Worm (Caenorhabditis elegans) whole organism, L4 larva: ENCODE results near the gene dod-20.

Experiments
- D1046.2 ChIP-seq: fragments of 200-800 bp; sonication (Bioruptor generic); IDR thresholded peaks from 2 replicates; pipeline ENCODE4 v1.3.6; 2022; ENCODE audit warnings: missing genetic modification characterization, missing compliant biosample characterization
- F37D6.2 ChIP-seq: sonication (generic microtip); optimal IDR thresholded peaks from 2 replicates; lab custom pipeline; 2016; ENCODE audit warnings: mild to moderate bottlenecking, missing genetic modification characterization, missing compliant biosample characterization
- R02D3.7 ChIP-seq: fragments of 150-350 bp; sonication (generic microtip); optimal IDR thresholded peaks from 3 replicates; lab custom pipeline; 2014; ENCODE audit warnings: missing biosample characterization, missing genetic modification characterization
- ZK337.2 ChIP-seq: fragments of 200-800 bp; sonication (Bioruptor generic); IDR thresholded peaks from 2 replicates; pipeline ENCODE4 v1.3.6; 2022; ENCODE audit warnings: missing genetic modification reagents, missing genetic modification characterization, missing compliant biosample characterization
- ceh-28 ChIP-seq: fragments of 150-350 bp; optimal IDR thresholded peaks from 2 replicates; lab custom pipeline; 2014; ENCODE audit warnings: missing biosample characterization, missing genetic modification reagents, missing genetic modification characterization
- ceh-82 ChIP-seq: sonication (generic microtip); optimal IDR thresholded peaks from 2 replicates; lab custom pipeline; 2017; ENCODE audit warnings: missing biosample characterization, missing genetic modification characterization
- ces-1 ChIP-seq: fragments of 150-350 bp; sonication (generic microtip); optimal IDR thresholded peaks from 4 replicates; lab custom pipeline; 2014; ENCODE audit warnings: missing biosample characterization, missing genetic modification reagents, missing genetic modification characterization
- daf-19 ChIP-seq: fragments of 200-800 bp; sonication (Bioruptor generic); conservative IDR thresholded peaks from 2 replicates; pipeline ENCODE4 v1.3.6; 2022; ENCODE audit warnings: missing genetic modification characterization, missing compliant biosample characterization
- dmd-6 ChIP-seq: fragments of 200-800 bp; sonication (Bioruptor generic); IDR thresholded peaks from 2 replicates; pipeline ENCODE4 v1.3.6; 2022; ENCODE audit warnings: missing genetic modification reagents, missing genetic modification characterization, missing compliant biosample characterization
- dve-1 ChIP-seq: sonication (generic microtip); optimal IDR thresholded peaks from 2 replicates; lab custom pipeline; 2017; ENCODE audit warnings: antibody characterized with exemption, mild to moderate bottlenecking, missing genetic modification characterization, missing compliant biosample characterization; ENCODE audit not compliant: insufficient read depth
- fkh-10 ChIP-seq: fragments of 150-350 bp; optimal IDR thresholded peaks from 2 replicates; lab custom pipeline; 2014; ENCODE audit warnings: missing biosample characterization, missing genetic modification reagents, missing genetic modification characterization
- hif-1 ChIP-seq, 2 experiments: sonication (generic microtip); optimal IDR thresholded peaks; 2 replicates each; lab custom pipeline; 2016 to 2017; ENCODE audit warnings: missing compliant biosample characterization in 2 of 2, missing genetic modification characterization in 2 of 2, missing genetic modification reagents in 2 of 2, missing genotype in 2 of 2, mild to moderate bottlenecking in 1 of 2
- hlh-11 ChIP-seq: fragments of 200-800 bp; sonication (Bioruptor generic); optimal IDR thresholded peaks from 2 replicates; lab custom pipeline; 2018; ENCODE audit warnings: mild to moderate bottlenecking, missing genetic modification characterization, missing compliant biosample characterization
- hlh-30 ChIP-seq: sonication (generic microtip); optimal IDR thresholded peaks from 2 replicates; lab custom pipeline; 2017; ENCODE audit warnings: antibody characterized with exemption, mild to moderate bottlenecking, missing genetic modification characterization, missing compliant biosample characterization; ENCODE audit not compliant: insufficient read depth
- lir-3 ChIP-seq: sonication (generic microtip); optimal IDR thresholded peaks from 2 replicates; lab custom pipeline; 2016; ENCODE audit warnings: mild to moderate bottlenecking, missing genetic modification characterization, missing compliant biosample characterization
- mes-2 ChIP-seq: sonication (generic microtip); optimal IDR thresholded peaks from 2 replicates; lab custom pipeline; 2016; ENCODE audit warnings: missing genotype, mild to moderate bottlenecking, missing genetic modification characterization, missing compliant biosample characterization; ENCODE audit not compliant: poor library complexity, severe bottlenecking
- mxl-2 ChIP-seq: fragments of 200-800 bp; sonication (Bioruptor generic); conservative IDR thresholded peaks from 2 replicates; pipeline ENCODE4 v1.3.6; 2022; ENCODE audit warnings: missing genetic modification reagents, missing genetic modification characterization, missing compliant biosample characterization
- nhr-10 ChIP-seq: fragments of 150-350 bp; optimal IDR thresholded peaks from 2 replicates; lab custom pipeline; 2014; ENCODE audit warnings: missing biosample characterization, missing genetic modification characterization
- nhr-102 ChIP-seq: sonication (generic microtip); optimal IDR thresholded peaks from 2 replicates; lab custom pipeline; 2016; ENCODE audit warnings: mild to moderate bottlenecking, missing genetic modification characterization, moderate library complexity, missing compliant biosample characterization
- nhr-11 ChIP-seq: fragments of 150-350 bp; optimal IDR thresholded peaks from 2 replicates; lab custom pipeline; 2014; ENCODE audit warnings: missing biosample characterization, missing genetic modification characterization
- nhr-237 ChIP-seq: sonication (generic microtip); optimal IDR thresholded peaks from 2 replicates; lab custom pipeline; 2017; ENCODE audit warnings: missing biosample characterization, missing genetic modification characterization
- nhr-25 ChIP-seq: sonication (generic microtip); optimal IDR thresholded peaks from 2 replicates; lab custom pipeline; 2017; ENCODE audit warnings: missing genetic modification characterization, mild to moderate bottlenecking, missing compliant biosample characterization, antibody characterized with exemption, moderate library complexity, borderline replicate concordance; ENCODE audit not compliant: insufficient read depth
- nhr-6 ChIP-seq: fragments of 150-350 bp; optimal IDR thresholded peaks from 2 replicates; lab custom pipeline; 2014; ENCODE audit warnings: missing biosample characterization, missing genetic modification characterization
- nhr-76 ChIP-seq: fragments of 150-350 bp; optimal IDR thresholded peaks from 2 replicates; lab custom pipeline; 2014; ENCODE audit warnings: missing biosample characterization, missing genetic modification characterization
- php-3 ChIP-seq: fragments of 200-800 bp; sonication (Bioruptor generic); IDR thresholded peaks from 2 replicates; pipeline ENCODE4 v1.3.6; 2022; ENCODE audit warnings: missing genetic modification reagents, missing genetic modification characterization, missing compliant biosample characterization
- unc-130 ChIP-seq: sonication (generic microtip); optimal IDR thresholded peaks from 2 replicates; lab custom pipeline; 2016; ENCODE audit warnings: missing genetic modification reagents, missing genetic modification characterization, missing compliant biosample characterization
- unc-39 ChIP-seq: sonication (generic microtip); optimal IDR thresholded peaks from 2 replicates; lab custom pipeline; 2017; ENCODE audit warnings: missing biosample characterization, missing genetic modification characterization
- unc-62 ChIP-seq, 3 experiments: fragments of 150-350 bp in 1 of 3; sonication (generic microtip); optimal IDR thresholded peaks in 2 of 3; peaks in 1 of 3; 1 replicate in 1 of 3; 2 replicates in 2 of 3; lab custom pipeline; 2014 to 2017; ENCODE audit warnings: missing biosample characterization in 3 of 3, missing genetic modification characterization in 3 of 3, missing genetic modification reagents in 3 of 3, missing genotype in 1 of 3
- vab-7 ChIP-seq: fragments of 200-800 bp; sonication (Bioruptor generic); IDR thresholded peaks from 2 replicates; pipeline ENCODE4 v1.3.6; 2022; ENCODE audit warnings: missing genetic modification reagents, missing genetic modification characterization, missing compliant biosample characterization
- zip-11 ChIP-seq: fragments of 200-800 bp; sonication (Bioruptor generic); IDR thresholded peaks from 2 replicates; pipeline ENCODE4 v1.3.6; 2022; ENCODE audit warnings: missing genetic modification characterization, missing compliant biosample characterization
- zip-2 ChIP-seq: fragments of 150-350 bp; optimal IDR thresholded peaks from 2 replicates; lab custom pipeline; 2014; ENCODE audit warnings: missing biosample characterization, missing genetic modification characterization

dod-20 gene

DNA sequence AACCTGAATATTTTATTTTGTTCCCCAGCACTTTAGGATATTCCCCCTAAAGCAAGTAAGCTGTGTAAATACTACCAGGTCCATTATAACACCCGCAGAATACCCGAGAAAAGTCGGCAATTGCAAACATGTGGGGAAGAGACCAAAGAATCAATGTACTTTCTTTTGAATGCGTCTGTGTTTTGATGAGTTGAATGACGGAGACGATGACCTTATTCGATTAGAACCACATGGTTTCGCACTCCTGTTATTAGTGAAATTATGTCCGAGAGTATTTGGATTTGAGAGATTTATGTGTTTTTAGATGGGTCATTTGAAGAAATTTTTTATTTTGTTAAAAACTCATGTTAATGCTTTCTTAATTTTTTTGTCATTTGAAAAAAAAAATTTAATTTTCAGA lies 43.1 kb downstream of the dod-20 start (continued):
- no peak for TF ChIP-seq zip-2 (tag; lab: Kevin White, UChicago)
- no peak for TF ChIP-seq nhr-237 (tag; lab: Kevin White, UChicago)
- no peak for TF ChIP-seq unc-39
- TF ChIP-seq hlh-11 (tag; lab: Kevin White, UChicago) = no peak
- no peak for TF ChIP-seq R02D3.7 (tag; lab: Kevin White, UChicago)
- no peak for TF ChIP-seq vab-7 (GFP tag; lab: Robert Waterston, UW)
- TF ChIP-seq nhr-76 = no peak
- no peak for TF ChIP-seq ceh-82 (tag; lab: Kevin White, UChicago)
- no peak for TF ChIP-seq ceh-28 (tag; lab: Kevin White, UChicago)
- no peak for TF ChIP-seq mxl-2 (GFP tag; lab: Robert Waterston, UW)

DNA sequence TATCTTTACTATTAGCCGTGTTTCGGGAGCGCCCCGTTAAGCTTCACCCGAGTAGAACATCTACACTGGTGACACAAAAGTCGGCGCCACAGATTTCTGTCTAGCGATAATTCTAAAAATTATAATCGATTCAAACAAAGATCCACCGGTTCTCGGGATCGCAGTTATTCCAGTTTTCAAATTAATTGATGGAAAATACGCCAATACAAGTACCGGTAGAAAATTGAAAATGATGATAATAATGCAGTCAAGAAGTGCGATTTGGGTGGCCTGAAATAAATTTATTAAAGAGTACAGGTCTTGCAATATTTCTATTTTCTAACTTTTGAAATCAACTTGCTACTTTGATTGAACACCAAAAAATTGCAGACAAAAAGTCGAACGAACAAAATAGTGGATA lies 45.3 kb downstream of the dod-20 start:
- TF ChIP-seq nhr-25 (tag; lab: Kevin White, UChicago) = no peak
- peak; percentile 4 for TF ChIP-seq dve-1 (tag; lab: Kevin White, UChicago)
- TF ChIP-seq unc-62 (GFP tag; optimal IDR thresholded peaks at IDR 0.05 in 1 of 2; lab: Kevin White, UChicago) = peak in 1 of 2 experiments; percentile 73
- no peak for TF ChIP-seq unc-62 (tag; optimal IDR thresholded peaks at IDR 0.05; lab: Kevin White, UChicago)

DNA sequence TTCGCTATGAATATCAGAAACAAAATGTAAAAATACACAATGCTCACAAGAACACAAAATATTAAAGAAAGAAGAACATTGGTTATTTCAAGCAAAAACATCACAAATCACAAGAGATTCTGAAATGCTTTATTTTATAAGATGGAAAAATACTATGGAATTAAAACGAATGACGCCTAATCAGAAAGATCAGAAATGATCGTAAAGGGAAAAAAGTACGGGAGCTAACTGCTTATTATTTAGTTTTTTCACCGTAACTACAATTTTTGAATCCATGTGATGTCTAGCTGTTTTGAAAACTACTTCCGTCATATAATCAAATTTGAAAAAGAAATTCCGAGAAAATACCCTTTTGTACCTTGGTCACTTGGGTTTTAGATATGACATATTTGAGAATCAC lies 46.2 kb downstream of the dod-20 start, which contains the start of gene srbc-57:
srbc-57 (minus strand) TSS at position 101 of the 400 bp plus-strand sequence.
- no peak for TF ChIP-seq dmd-6 (GFP tag; lab: Robert Waterston, UW)
- TF ChIP-seq unc-39 = no peak
- TF ChIP-seq fkh-10 = no peak
- no peak for TF ChIP-seq daf-19 (GFP tag; lab: Robert Waterston, UW)
- no peak for TF ChIP-seq ces-1
- TF ChIP-seq lir-3 (tag; lab: Kevin White, UChicago) = no peak
- TF ChIP-seq hif-1 (tag; optimal IDR thresholded peaks at IDR 0.05; lab: Kevin White, UChicago) = no peak

DNA sequence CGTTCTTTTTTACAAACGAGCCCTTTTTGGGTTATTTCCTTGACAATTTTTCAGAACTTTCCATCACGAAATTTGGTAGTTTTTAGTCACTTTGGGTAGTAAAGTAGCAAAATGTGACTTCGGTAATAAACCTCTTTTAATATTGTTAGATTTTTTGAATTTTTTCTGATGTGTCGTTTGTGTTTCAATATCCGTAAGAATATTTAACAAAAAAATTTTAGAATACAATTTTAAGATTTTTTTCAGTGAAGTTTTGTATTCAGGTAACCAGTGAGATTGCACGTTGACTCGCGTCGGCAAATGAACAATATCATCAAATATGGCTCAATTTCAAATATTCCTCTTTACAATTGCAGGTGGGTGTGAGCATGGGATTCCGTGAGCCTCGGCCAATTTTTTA lies 50.4 kb downstream of the dod-20 start, which contains the start of gene srt-31:
srt-31 (plus strand) TSS at position 301 of the 400 bp plus-strand sequence.
- no peak for TF ChIP-seq unc-130 (GFP tag; lab: Kevin White, UChicago)
- TF ChIP-seq mes-2 (tag; lab: Kevin White, UChicago) = no peak
- TF ChIP-seq zip-11 (GFP tag; lab: Robert Waterston, UW) = no peak
- no peak for TF ChIP-seq hlh-30
- TF ChIP-seq D1046.2 (GFP tag; lab: Robert Waterston, UW) = no peak
- TF ChIP-seq php-3 (GFP tag; lab: Robert Waterston, UW) = no peak
- TF ChIP-seq nhr-11 (tag; lab: Kevin White, UChicago) = no peak
- TF ChIP-seq nhr-6 = no peak
- TF ChIP-seq fkh-10 = no peak
- no peak for TF ChIP-seq mxl-2 (GFP tag; lab: Robert Waterston, UW)
- no peak for TF ChIP-seq nhr-102
- TF ChIP-seq ZK337.2 (GFP tag; lab: Robert Waterston, UW) = no peak
- TF ChIP-seq nhr-10 = no peak
- no peak for TF ChIP-seq F37D6.2 (tag; lab: Kevin White, UChicago)
